Worm (Caenorhabditis elegans) whole organism, mixed stage, embryonic: Measurements from ENCODE around the gene Y57G11C.8.

ENCODE experiments used
- M03D4.4 ChIP-seq: sonication (generic microtip); optimal IDR thresholded peaks from 2 replicates; lab custom pipeline; 2017; ENCODE audit warnings: mild to moderate bottlenecking, missing genetic modification characterization, missing compliant biosample characterization
- bed-3 ChIP-seq: fragments of 200-800 bp; sonication (Bioruptor generic); optimal IDR thresholded peaks from 3 replicates; lab custom pipeline; 2018; ENCODE audit warnings: mild to moderate bottlenecking, missing genetic modification characterization, moderate library complexity, missing compliant biosample characterization
- blmp-1 ChIP-seq: fragments of 150-350 bp; optimal IDR thresholded peaks from 2 replicates; lab custom pipeline; 2014; ENCODE audit warnings: missing biosample characterization, missing genetic modification characterization
- ceh-39 ChIP-seq: fragments of 150-350 bp; optimal IDR thresholded peaks from 2 replicates; lab custom pipeline; 2014; ENCODE audit warnings: missing biosample characterization, missing genetic modification characterization
- ceh-43 ChIP-seq: fragments of 200-800 bp; sonication (Bioruptor generic); optimal IDR thresholded peaks from 2 replicates; lab custom pipeline; 2018; ENCODE audit warnings: mild to moderate bottlenecking, missing genetic modification characterization, moderate library complexity, missing compliant biosample characterization
- ceh-83 ChIP-seq: fragments of 200-800 bp; sonication (Bioruptor generic); optimal IDR thresholded peaks from 2 replicates; lab custom pipeline; 2018; ENCODE audit warnings: mild to moderate bottlenecking, missing genetic modification characterization, missing compliant biosample characterization
- ces-1 ChIP-seq: fragments of 150-350 bp; optimal IDR thresholded peaks from 2 replicates; lab custom pipeline; 2014; ENCODE audit warnings: missing biosample characterization, missing genetic modification reagents, missing genetic modification characterization
- drap-1 ChIP-seq: fragments of 200-800 bp; sonication (Bioruptor generic); optimal IDR thresholded peaks from 3 replicates; lab custom pipeline; 2018; ENCODE audit warnings: mild to moderate bottlenecking, missing genetic modification characterization, missing compliant biosample characterization
- elt-1 ChIP-seq: sonication (generic microtip); optimal IDR thresholded peaks from 2 replicates; lab custom pipeline; 2017; ENCODE audit warnings: missing genetic modification characterization, mild to moderate bottlenecking, missing compliant biosample characterization, antibody characterized with exemption, moderate library complexity, borderline replicate concordance; ENCODE audit not compliant: insufficient read depth
- elt-3 ChIP-seq: fragments of 150-350 bp; optimal IDR thresholded peaks from 2 replicates; lab custom pipeline; 2014; ENCODE audit warnings: missing biosample characterization, missing genetic modification characterization
- flh-1 ChIP-seq: fragments of 200-800 bp; sonication (Bioruptor generic); optimal IDR thresholded peaks from 2 replicates; lab custom pipeline; 2018; ENCODE audit warnings: mild to moderate bottlenecking, missing genetic modification characterization, moderate library complexity, missing compliant biosample characterization
- ham-2 ChIP-seq: fragments of 200-800 bp; sonication (Bioruptor generic); optimal IDR thresholded peaks from 2 replicates; lab custom pipeline; 2018; ENCODE audit warnings: mild to moderate bottlenecking, missing genetic modification characterization, missing compliant biosample characterization
- hlh-1 ChIP-seq: fragments of 150-350 bp; optimal IDR thresholded peaks from 2 replicates; lab custom pipeline; 2014; ENCODE audit warnings: missing biosample characterization, missing genetic modification reagents, missing genetic modification characterization
- lin-13 ChIP-seq: fragments of 150-350 bp; optimal IDR thresholded peaks from 2 replicates; lab custom pipeline; 2014; ENCODE audit warnings: missing biosample characterization, missing genetic modification characterization
- lin-32 ChIP-seq: fragments of 200-800 bp; sonication (Bioruptor generic); optimal IDR thresholded peaks from 2 replicates; lab custom pipeline; 2018; ENCODE audit warnings: mild to moderate bottlenecking, missing genetic modification characterization, missing compliant biosample characterization
- lsy-2 ChIP-seq: fragments of 150-350 bp; optimal IDR thresholded peaks from 2 replicates; lab custom pipeline; 2014; ENCODE audit warnings: missing biosample characterization, missing genetic modification characterization
- mab-5 ChIP-seq: fragments of 150-350 bp; optimal IDR thresholded peaks from 2 replicates; lab custom pipeline; 2014; ENCODE audit warnings: missing biosample characterization, missing genetic modification characterization
- mep-1 ChIP-seq: fragments of 150-350 bp; optimal IDR thresholded peaks from 2 replicates; lab custom pipeline; 2017; ENCODE audit warnings: missing biosample characterization, missing genetic modification reagents, missing genetic modification characterization, inconsistent platforms
- mls-2 ChIP-seq: sonication (generic microtip); optimal IDR thresholded peaks from 2 replicates; lab custom pipeline; 2016; ENCODE audit warnings: mild to moderate bottlenecking, missing genetic modification characterization, moderate library complexity, missing compliant biosample characterization
- nhr-12 ChIP-seq: fragments of 150-350 bp; optimal IDR thresholded peaks from 2 replicates; lab custom pipeline; 2014; ENCODE audit warnings: missing biosample characterization, missing genetic modification characterization
- nhr-2 ChIP-seq: fragments of 150-350 bp; optimal IDR thresholded peaks from 2 replicates; lab custom pipeline; 2014; ENCODE audit warnings: missing biosample characterization, missing genetic modification characterization
- nhr-237 ChIP-seq: fragments of 150-350 bp; optimal IDR thresholded peaks from 2 replicates; lab custom pipeline; 2014; ENCODE audit warnings: missing biosample characterization, missing genetic modification characterization
- nhr-28 ChIP-seq: fragments of 150-350 bp; optimal IDR thresholded peaks from 2 replicates; lab custom pipeline; 2014; ENCODE audit warnings: missing biosample characterization, missing genetic modification characterization
- nhr-76 ChIP-seq: sonication (generic microtip); optimal IDR thresholded peaks from 2 replicates; lab custom pipeline; 2017; ENCODE audit warnings: missing biosample characterization, missing genetic modification characterization
- sem-2 ChIP-seq: fragments of 200-800 bp; sonication (Bioruptor generic); optimal IDR thresholded peaks from 2 replicates; lab custom pipeline; 2018; ENCODE audit warnings: mild to moderate bottlenecking, missing genetic modification characterization, missing compliant biosample characterization
- sptf-1 ChIP-seq: sonication (generic microtip); optimal IDR thresholded peaks from 2 replicates; lab custom pipeline; 2017; ENCODE audit warnings: mild to moderate bottlenecking, missing genetic modification characterization, moderate library complexity, missing compliant biosample characterization
- tbx-8 ChIP-seq: fragments of 200-800 bp; sonication (Bioruptor generic); optimal IDR thresholded peaks from 2 replicates; lab custom pipeline; 2018; ENCODE audit warnings: mild to moderate bottlenecking, missing genetic modification characterization, moderate library complexity, missing compliant biosample characterization
- unc-120 ChIP-seq: sonication (generic microtip); optimal IDR thresholded peaks from 2 replicates; lab custom pipeline; 2017; ENCODE audit warnings: missing genetic modification characterization, missing compliant biosample characterization; ENCODE audit not compliant: poor library complexity, severe bottlenecking
- unc-39 ChIP-seq: fragments of 150-350 bp; optimal IDR thresholded peaks from 2 replicates; lab custom pipeline; 2014; ENCODE audit warnings: missing biosample characterization, missing genetic modification characterization
- unc-62 ChIP-seq: fragments of 150-350 bp; optimal IDR thresholded peaks from 2 replicates; lab custom pipeline; 2014; ENCODE audit warnings: missing biosample characterization, missing genetic modification reagents, missing genetic modification characterization
- zip-8 ChIP-seq: fragments of 150-350 bp; optimal IDR thresholded peaks from 2 replicates; lab custom pipeline; 2014; ENCODE audit warnings: missing biosample characterization, missing genetic modification characterization
- ztf-11 ChIP-seq: fragments of 150-350 bp; optimal IDR thresholded peaks from 2 replicates; lab custom pipeline; 2014; ENCODE audit warnings: missing biosample characterization, missing genetic modification characterization

Gene Y57G11C.8

DNA sequence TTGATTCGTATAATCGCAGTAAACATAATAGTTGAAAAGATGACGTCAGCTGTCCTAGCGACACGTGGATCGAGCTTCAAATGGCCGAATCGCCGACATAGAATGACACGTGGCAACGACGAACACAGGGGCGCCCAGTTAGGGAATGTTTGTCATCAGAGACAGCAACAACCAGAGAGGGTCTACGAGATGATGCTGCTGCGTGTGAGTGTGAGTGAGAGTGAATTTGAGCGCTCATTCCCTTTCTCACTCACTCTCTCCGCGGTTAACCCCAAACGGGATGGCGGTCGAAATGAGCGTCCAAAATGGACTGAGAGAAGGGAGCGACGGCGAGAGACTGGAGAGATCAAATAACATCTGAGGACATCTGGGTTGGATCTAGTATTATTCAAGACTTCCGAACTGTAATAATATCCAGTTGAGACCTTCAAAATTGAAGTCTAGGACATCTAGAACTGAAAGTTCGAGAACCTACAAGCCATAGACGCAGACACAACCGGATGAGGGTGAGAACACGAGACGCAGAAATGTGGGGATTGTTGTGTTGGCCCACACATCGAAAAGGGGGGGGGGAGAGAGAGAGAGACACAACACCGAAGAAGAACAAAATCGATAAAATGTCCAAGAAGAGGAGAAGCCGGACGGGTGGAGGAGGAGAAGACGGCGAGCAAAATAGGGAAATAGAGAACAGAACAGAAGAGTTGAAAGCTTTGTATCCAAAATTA is 12.4 kb downstream of the Y57G11C.8 start:
- TF ChIP-seq M03D4.4 (tag; lab: Kevin White, UChicago), result no peak
- peak; percentile 51 for TF ChIP-seq ces-1 (GFP tag; lab: Kevin White, UChicago)
- peak; percentile 1 for TF ChIP-seq nhr-237
- TF ChIP-seq mep-1 (tag; lab: Kevin White, UChicago), result peak; percentile 6
- TF ChIP-seq ceh-43 (GFP tag; lab: Kevin White, UChicago), result peak; percentile 14
- TF ChIP-seq lsy-2 (tag; lab: Kevin White, UChicago), result peak; percentile 41
- TF ChIP-seq blmp-1 (tag; lab: Kevin White, UChicago), result peak; percentile 94
- peak; percentile 44 for TF ChIP-seq mls-2 (tag; lab: Kevin White, UChicago)
- TF ChIP-seq ztf-11 (tag; lab: Kevin White, UChicago), result peak; percentile 14
- TF ChIP-seq ceh-39 (tag; lab: Kevin White, UChicago), result peak; percentile 75
- TF ChIP-seq ham-2 (GFP tag; lab: Kevin White, UChicago), result peak; percentile 48
- peak; percentile 43 for TF ChIP-seq unc-120 (tag; lab: Kevin White, UChicago)
- no peak for TF ChIP-seq nhr-76 (tag; lab: Kevin White, UChicago)
- TF ChIP-seq drap-1, result no peak
- TF ChIP-seq lin-32 (GFP tag; lab: Kevin White, UChicago), result no peak
- no peak for TF ChIP-seq unc-62 (GFP tag; lab: Kevin White, UChicago)
- TF ChIP-seq flh-1 (GFP tag; lab: Kevin White, UChicago), result no peak
- peak; percentile 32 for TF ChIP-seq sptf-1
- no peak for TF ChIP-seq nhr-12
- peak; percentile 13 for TF ChIP-seq lin-13 (tag; lab: Kevin White, UChicago)

DNA sequence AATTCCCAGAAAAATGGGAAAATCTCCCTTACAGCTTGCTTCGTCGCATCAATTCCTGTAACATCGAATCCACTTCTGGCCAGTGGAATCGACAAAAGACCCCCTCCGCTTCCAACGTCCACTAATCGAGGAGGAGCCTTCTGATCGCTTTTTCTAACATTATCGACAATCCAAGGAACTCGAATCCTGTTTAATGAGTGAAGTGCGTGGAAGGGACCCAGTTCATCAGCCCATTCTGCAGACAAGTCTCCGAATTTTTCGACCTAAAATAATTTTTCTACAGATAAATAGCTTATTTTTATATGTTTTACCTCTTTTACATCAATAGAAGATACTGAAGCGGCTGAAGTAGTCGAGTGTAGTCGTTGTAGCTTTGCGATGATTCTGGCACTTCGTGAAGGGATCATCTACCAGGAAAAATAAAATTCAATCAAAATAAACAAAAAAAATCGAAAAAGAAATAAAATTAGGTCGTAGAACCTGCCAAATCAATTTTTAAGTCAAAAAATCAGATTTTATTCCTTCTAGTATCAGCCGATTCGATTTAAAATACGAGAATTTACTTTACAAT is 14.4 kb downstream of the Y57G11C.8 start, which contains the start of gene coq-3:
TSS of gene coq-3 (minus strand) at position 407 of the 571 bp plus-strand sequence.
- no peak for TF ChIP-seq ceh-39 (tag; lab: Kevin White, UChicago)
- TF ChIP-seq lsy-2 (tag; lab: Kevin White, UChicago), result no peak
- no peak for TF ChIP-seq bed-3 (GFP tag; lab: Kevin White, UChicago)
- TF ChIP-seq hlh-1 (tag; lab: Kevin White, UChicago), result no peak
- no peak for TF ChIP-seq sptf-1
- TF ChIP-seq drap-1, result no peak
- no peak for TF ChIP-seq mab-5 (tag; lab: Kevin White, UChicago)
- TF ChIP-seq elt-3 (tag; lab: Kevin White, UChicago), result no peak
- no peak for TF ChIP-seq nhr-28 (tag; lab: Kevin White, UChicago)
- no peak for TF ChIP-seq nhr-12
- TF ChIP-seq unc-39 (tag; lab: Kevin White, UChicago), result no peak
- TF ChIP-seq sem-2, result no peak
- TF ChIP-seq ces-1 (GFP tag; lab: Kevin White, UChicago), result no peak
- TF ChIP-seq flh-1 (GFP tag; lab: Kevin White, UChicago), result no peak
- no peak for TF ChIP-seq ham-2 (GFP tag; lab: Kevin White, UChicago)
- no peak for TF ChIP-seq nhr-2 (tag; lab: Kevin White, UChicago)

DNA sequence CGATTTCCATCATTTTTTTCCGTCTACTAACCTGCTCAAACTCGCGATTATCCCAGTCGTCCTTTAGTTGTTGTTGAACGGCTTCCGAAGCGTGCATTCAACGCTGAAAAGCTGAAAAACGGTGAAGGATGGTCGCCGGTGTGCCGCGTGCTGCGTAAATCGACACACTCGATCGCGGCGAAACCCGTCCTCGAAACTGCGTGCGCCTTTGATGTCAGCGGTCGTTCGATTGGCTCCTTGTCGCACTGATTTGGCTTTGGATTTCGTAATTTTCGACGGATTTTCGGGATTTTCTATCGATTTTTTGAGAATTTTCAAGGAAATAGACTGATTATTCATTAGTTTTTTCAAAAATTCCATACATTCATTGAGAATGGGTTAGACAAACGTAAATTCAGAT is 15.7 kb downstream of the Y57G11C.8 start, which contains the start of the genes Y57G11C.1147 and nuo-3:
TSS of gene Y57G11C.1147 (minus strand) at position 161 of the 400 bp plus-strand sequence.
TSS of gene nuo-3 (minus strand) at position 191 of the 400 bp plus-strand sequence.
- TF ChIP-seq elt-1 (tag; lab: Kevin White, UChicago) (no peak), lsy-2 (tag; lab: Kevin White, UChicago) (no peak), ceh-83 (no peak), lin-13 (tag; lab: Kevin White, UChicago) (no peak), tbx-8 (GFP tag; lab: Kevin White, UChicago) (no peak)

DNA sequence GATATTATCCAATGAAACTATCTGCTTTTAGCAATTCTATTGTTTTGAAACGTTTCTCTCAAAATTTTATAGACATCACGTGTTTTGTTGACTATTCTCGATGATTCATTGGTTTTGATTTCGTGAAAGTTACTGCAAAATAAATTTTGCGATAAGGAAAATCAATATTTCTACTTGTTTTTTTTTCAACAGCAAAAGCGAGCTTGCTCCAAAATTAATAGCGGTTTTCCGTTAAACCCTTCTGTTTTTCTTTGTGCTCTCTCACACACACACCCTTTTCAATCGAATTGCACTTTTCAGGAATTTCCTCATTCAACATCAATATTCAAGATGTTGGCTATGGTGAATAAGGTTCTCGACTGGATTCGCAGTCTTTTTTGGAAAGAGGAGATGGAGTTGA is 16.2 kb downstream of the Y57G11C.8 start, which contains the start of gene arl-8:
TSS of gene arl-8 (plus strand) at position 301 of the 400 bp plus-strand sequence.
- TF ChIP-seq sem-2 (no peak), mls-2 (tag; lab: Kevin White, UChicago) (no peak), zip-8 (tag; lab: Kevin White, UChicago) (no peak), nhr-2 (tag; lab: Kevin White, UChicago) (no peak), bed-3 (GFP tag; lab: Kevin White, UChicago) (no peak), elt-1 (tag; lab: Kevin White, UChicago) (no peak), ceh-43 (GFP tag; lab: Kevin White, UChicago) (no peak), ceh-83 (no peak), ces-1 (GFP tag; lab: Kevin White, UChicago) (no peak), flh-1 (GFP tag; lab: Kevin White, UChicago) (no peak), drap-1 (no peak), hlh-1 (tag; lab: Kevin White, UChicago) (no peak)
